Fruit fly (Drosophila melanogaster): ENCODE measurements around the gene Cpr35B.

Cpr35B gene

DNA sequence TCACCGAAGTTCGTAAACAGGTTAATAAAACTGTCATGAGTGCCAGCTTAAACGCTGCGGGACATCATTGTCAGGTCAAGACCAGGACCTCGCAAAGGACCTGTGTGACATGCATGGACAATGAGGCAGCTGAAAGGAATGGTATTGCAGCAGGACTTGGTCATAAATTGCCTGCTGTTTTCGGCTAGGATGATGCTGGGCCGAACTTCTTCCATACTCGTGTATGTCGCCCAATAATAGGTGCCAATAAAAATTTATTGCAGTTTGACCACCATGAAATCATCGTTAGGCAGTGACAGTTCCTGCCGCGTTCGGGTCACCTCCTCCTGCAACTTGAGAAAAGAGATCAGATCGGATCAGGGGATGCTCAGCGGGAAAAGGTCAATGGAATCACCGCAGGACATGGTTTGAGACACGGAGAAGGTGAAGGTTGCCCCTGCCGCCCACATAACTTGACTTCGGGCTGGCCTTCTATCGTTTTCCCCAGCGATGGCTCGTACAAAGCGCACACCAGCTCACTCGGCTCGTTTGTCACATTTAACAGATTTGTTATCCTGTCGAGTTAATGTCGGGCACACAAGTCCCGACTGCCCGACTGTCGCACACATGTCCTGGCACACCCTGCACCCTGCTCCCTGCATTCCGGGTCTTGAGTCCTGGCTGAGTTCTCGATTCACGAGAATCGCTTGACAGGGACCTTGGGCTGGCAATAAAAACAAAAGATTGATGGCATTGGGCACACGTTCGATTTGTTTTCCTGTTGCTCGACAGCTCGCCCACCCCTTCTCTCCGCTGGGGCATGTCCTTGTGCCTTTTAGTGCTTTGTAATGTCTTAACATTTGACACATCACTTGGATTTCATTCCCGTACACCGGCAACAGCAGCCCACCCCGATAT lies 20.8 kb upstream of the Cpr35B start:
- no peak for TF ChIP-seq CG10321 (GFP tag; IDR thresholded peaks at IDR 0.05)
- TF ChIP-seq pb (GFP tag; optimal IDR thresholded peaks at IDR 0.05): no peak
- TF ChIP-seq Tbp (GFP tag; optimal IDR thresholded peaks at IDR 0.05): no peak
- TF ChIP-seq Mes4 (GFP tag; optimal IDR thresholded peaks at IDR 0.05): no peak
- TF ChIP-seq CG8290 (GFP tag; optimal IDR thresholded peaks at IDR 0.05): no peak
- TF ChIP-seq CG8290 (tag; optimal IDR thresholded peaks at IDR 0.05): no peak
- TF ChIP-seq CG18619 (GFP tag; optimal IDR thresholded peaks at IDR 0.05): no peak
- TF ChIP-seq nerfin-1 (tag; optimal IDR thresholded peaks at IDR 0.05): peak; percentile 46
- no peak for TF ChIP-seq CG13424 (tag; optimal IDR thresholded peaks at IDR 0.05)
- no peak for TF ChIP-seq Rfx (GFP tag; IDR thresholded peaks at IDR 0.05)
- TF ChIP-seq H15 (GFP tag; IDR thresholded peaks at IDR 0.05): no peak
- TF ChIP-seq ab (GFP tag; optimal IDR thresholded peaks at IDR 0.05): no peak
- peak in 1 of 2 experiments; percentile 95 for TF ChIP-seq tll (GFP tag; optimal IDR thresholded peaks at IDR 0.05)
- peak; percentile 100 for TF ChIP-seq D (optimal IDR thresholded peaks at IDR 0.05)
- TF ChIP-seq D (GFP tag; optimal IDR thresholded peaks at IDR 0.05): no peak
- no peak for TF ChIP-seq onecut (GFP tag; IDR thresholded peaks at IDR 0.05)
- no peak for TF ChIP-seq Hmx (GFP tag; optimal IDR thresholded peaks at IDR 0.05)
- no peak for TF ChIP-seq ems (GFP tag; optimal IDR thresholded peaks at IDR 0.05)
- no peak for TF ChIP-seq CG6654 (GFP tag; optimal IDR thresholded peaks at IDR 0.05)
- TF ChIP-seq Nf-YB (GFP tag; optimal IDR thresholded peaks at IDR 0.05): no peak
- no peak for TF ChIP-seq lilli (GFP tag; optimal IDR thresholded peaks at IDR 0.05)
- TF ChIP-seq caup (GFP tag; optimal IDR thresholded peaks at IDR 0.05; ENCODE audit: severe bottlenecking): no peak
- no peak for TF ChIP-seq Hr78 (GFP tag; optimal IDR thresholded peaks at IDR 0.05)
- TF ChIP-seq sisA (GFP tag; IDR thresholded peaks at IDR 0.05): no peak
- TF ChIP-seq HLH54F (GFP tag; optimal IDR thresholded peaks at IDR 0.05): no peak
- TF ChIP-seq Camta (GFP tag; optimal IDR thresholded peaks at IDR 0.05): no peak
- no peak for TF ChIP-seq H2.0 (GFP tag; IDR thresholded peaks at IDR 0.05)
- TF ChIP-seq sima (GFP tag; optimal IDR thresholded peaks at IDR 0.05): no peak
- TF ChIP-seq D19A (tag; optimal IDR thresholded peaks at IDR 0.05): no peak
- TF ChIP-seq disco-r (GFP tag; optimal IDR thresholded peaks at IDR 0.05): no peak
- no peak for TF ChIP-seq CG14441 (GFP tag; IDR thresholded peaks at IDR 0.05)
- TF ChIP-seq zen (tag; optimal IDR thresholded peaks at IDR 0.05): peak; percentile 98
- TF ChIP-seq CG14667 (GFP tag; IDR thresholded peaks at IDR 0.05): no peak
- no peak for TF ChIP-seq run (tag; optimal IDR thresholded peaks at IDR 0.05)
- no peak for TF ChIP-seq CG18599 (GFP tag; optimal IDR thresholded peaks at IDR 0.05)
- TF ChIP-seq abd-A (tag; optimal IDR thresholded peaks at IDR 0.05): peak; percentile 17
- no peak for TF ChIP-seq ro (GFP tag; IDR thresholded peaks at IDR 0.05)
- peak; percentile 86 for TF ChIP-seq Hey (tag; optimal IDR thresholded peaks at IDR 0.05)
- TF ChIP-seq Awh (GFP tag; IDR thresholded peaks at IDR 0.05): no peak
- peak; percentile 4 for TF ChIP-seq grn (GFP tag; optimal IDR thresholded peaks at IDR 0.05)
- no peak for TF ChIP-seq mld (GFP tag; IDR thresholded peaks at IDR 0.05; ENCODE audit: partially characterized antibody)
- TF ChIP-seq phol (tag; optimal IDR thresholded peaks at IDR 0.05): no peak
- no peak for TF ChIP-seq Blimp-1 (GFP tag; optimal IDR thresholded peaks at IDR 0.05)
- no peak for TF ChIP-seq CG34422 (GFP tag; IDR thresholded peaks at IDR 0.05)
- no peak for TF ChIP-seq Trl (optimal IDR thresholded peaks at IDR 0.05)
- no peak for TF ChIP-seq Trl (GFP tag; optimal IDR thresholded peaks at IDR 0.05)
- no peak for TF ChIP-seq NfI (GFP tag; optimal IDR thresholded peaks at IDR 0.05)
- no peak for TF ChIP-seq bcd (GFP tag; optimal IDR thresholded peaks at IDR 0.05)
- TF ChIP-seq CG10147 (GFP tag; optimal IDR thresholded peaks at IDR 0.05): no peak
- TF ChIP-seq CG33557 (GFP tag; optimal IDR thresholded peaks at IDR 0.05): no peak

Data from whole organism, embryonic.